Fruit fly (Drosophila melanogaster) whole organism, wandering third instar larva: Measurements from ENCODE around the gene CG44426.
A peak's percentile ranks its signal among the peaks of the same experiment; 100 is the strongest.

ENCODE experiments used
- CG32264 ChIP-seq: fragments of 200-800 bp; sonication (Bioruptor generic); optimal IDR thresholded peaks from 2 replicates; lab custom pipeline; 2016; ENCODE audit warnings: missing biosample characterization, missing genetic modification characterization
- Dfd ChIP-seq: fragments of >200 bp; optimal IDR thresholded peaks from 2 replicates; lab custom pipeline; 2017; ENCODE audit warnings: missing biosample characterization, missing genetic modification characterization
- Dif ChIP-seq: fragments of 200-275, 200-300 bp; sonication (Bioruptor generic); optimal IDR thresholded peaks from 2 replicates; lab custom pipeline; 2018; ENCODE audit warnings: missing biosample characterization, missing genetic modification characterization; ENCODE audit not compliant: partially characterized antibody
- HLH106 ChIP-seq: fragments of 200-800 bp; optimal IDR thresholded peaks from 3 replicates; lab custom pipeline; 2019; ENCODE audit warnings: missing biosample characterization, mild to moderate bottlenecking, missing genetic modification characterization, moderate library complexity
- Hnf4 ChIP-seq: fragments of 200-800 bp; sonication (Bioruptor generic); optimal IDR thresholded peaks from 2 replicates; lab custom pipeline; 2016; ENCODE audit warnings: missing biosample characterization, mild to moderate bottlenecking, missing genetic modification characterization
- Hr78 ChIP-seq: fragments of >200 bp; optimal IDR thresholded peaks from 2 replicates; lab custom pipeline; 2017; ENCODE audit warnings: missing biosample characterization, missing genetic modification characterization
- Rel ChIP-seq, 2 experiments: fragments of 200-800 bp; sonication (Bioruptor generic) in 1 of 2; optimal IDR thresholded peaks; 2 replicates in 1 of 2; 3 replicates in 1 of 2; lab custom pipeline; 2016 to 2019; ENCODE audit warnings: mild to moderate bottlenecking in 2 of 2, missing biosample characterization in 2 of 2, missing genetic modification characterization in 2 of 2, moderate library complexity in 1 of 2
- Vsx2 ChIP-seq: fragments of 200-300, 225-300 bp; sonication (Bioruptor generic); optimal IDR thresholded peaks from 2 replicates; lab custom pipeline; 2018; ENCODE audit warnings: missing biosample characterization, missing genetic modification characterization; ENCODE audit not compliant: partially characterized antibody
- brk ChIP-seq: fragments of 200-800 bp; sonication (Bioruptor generic); optimal IDR thresholded peaks from 2 replicates; lab custom pipeline; 2016; ENCODE audit warnings: missing biosample characterization, mild to moderate bottlenecking, missing genetic modification characterization
- dl ChIP-seq, 2 experiments: fragments of 175-275, 200-275 bp in 1 of 2; fragments of 200-275 bp in 1 of 2; sonication (Bioruptor generic); optimal IDR thresholded peaks; lab custom pipeline; 2018; ENCODE audit warnings: mild to moderate bottlenecking in 2 of 2, missing biosample characterization in 2 of 2, missing genetic modification characterization in 2 of 2, moderate library complexity in 2 of 2; ENCODE audit not compliant: partially characterized antibody in 2 of 2, insufficient read depth in 1 of 2
- jim ChIP-seq: fragments of 175-275, 200-325 bp; sonication (Bioruptor generic); optimal IDR thresholded peaks from 2 replicates; lab custom pipeline; 2016; ENCODE audit warnings: missing biosample characterization, mild to moderate bottlenecking, missing genetic modification characterization
- lola ChIP-seq: fragments of >200 bp; optimal IDR thresholded peaks from 2 replicates; lab custom pipeline; 2017; ENCODE audit warnings: missing biosample characterization, missing genetic modification characterization
- pan ChIP-seq: fragments of >200 bp; optimal IDR thresholded peaks from 2 replicates; lab custom pipeline; 2017
- psq ChIP-seq: fragments of 200-800 bp; sonication (Bioruptor generic); optimal IDR thresholded peaks from 3 replicates; lab custom pipeline; 2017; ENCODE audit warnings: missing biosample characterization, mild to moderate bottlenecking, missing genetic modification characterization, moderate library complexity

dm6 chrX:20934530-20934929, 43.6 kb upstream of the CG44426 start, which contains the start of gene Npc1b:
- no peak for TF ChIP-seq pan
- TF ChIP-seq jim (GFP tag; lab: Kevin White, UChicago): no peak
- no peak for TF ChIP-seq psq
- TF ChIP-seq Hnf4 (GFP tag; lab: Kevin White, UChicago): no peak
- no peak for TF ChIP-seq CG32264 (GFP tag; lab: Kevin White, UChicago)
- TF ChIP-seq brk: no peak
- TF ChIP-seq lola (GFP tag; lab: Kevin White, UChicago): no peak
- TF ChIP-seq Vsx2 (GFP tag; lab: Kevin White, UChicago): no peak
- TF ChIP-seq Rel (GFP tag; optimal IDR thresholded peaks at IDR 0.05; lab: Kevin White, UChicago): no peak
- TF ChIP-seq Rel (tag; optimal IDR thresholded peaks at IDR 0.05; lab: Kevin White, UChicago): peak; percentile 85
- TF ChIP-seq HLH106 (tag; lab: Kevin White, UChicago): no peak
- TF ChIP-seq Dif: no peak
- TF ChIP-seq Dfd (GFP tag; lab: Kevin White, UChicago): no peak
- TF ChIP-seq Hr78 (GFP tag; lab: Kevin White, UChicago): no peak
- TF ChIP-seq dl (GFP tag; optimal IDR thresholded peaks at IDR 0.05; lab: Kevin White, UChicago; ENCODE audit: insufficient read depth in 1 of 2, partially characterized antibody in 2 of 2): no peak
